Fruit fly (Drosophila melanogaster) whole organism, embryonic: ENCODE data around the gene pyx.

Experiments
- Atf-2 ChIP-seq: fragments of 200-800 bp; sonication (Bioruptor generic); optimal IDR thresholded peaks from 2 replicates; lab custom pipeline; 2016; ENCODE audit warnings: missing biosample characterization, missing genetic modification characterization
- B-H2 ChIP-seq: fragments of 200-800 bp; sonication (Bioruptor generic); optimal IDR thresholded peaks from 2 replicates; lab custom pipeline; 2018; ENCODE audit warnings: missing biosample characterization, mild to moderate bottlenecking, missing genetic modification characterization
- BEAF-32 ChIP-seq: fragments of 200-800 bp; sonication (Bioruptor generic); optimal IDR thresholded peaks from 3 replicates; lab custom pipeline; 2017; ENCODE audit warnings: missing biosample characterization, missing genetic modification characterization, mild to moderate bottlenecking, moderate library complexity, missing genetic modification reagents
- CG11085 ChIP-seq: fragments of 200-800 bp; sonication (Bioruptor generic); IDR thresholded peaks from 2 replicates; pipeline ENCODE4 v1.3.6; 2022; ENCODE audit warnings: missing biosample characterization, missing genetic modification characterization
- CG13123 ChIP-seq: fragments of 200-800 bp; sonication (Bioruptor generic); optimal IDR thresholded peaks from 2 replicates; lab custom pipeline; 2016; ENCODE audit warnings: missing biosample characterization, missing genetic modification characterization
- CG16779 ChIP-seq: fragments of 200-800 bp; sonication (Bioruptor generic); IDR thresholded peaks from 2 replicates; pipeline ENCODE4 v1.3.6; 2022; ENCODE audit warnings: missing biosample characterization, missing genetic modification characterization
- CG17802 ChIP-seq: fragments of 200-800 bp; sonication (Bioruptor generic); optimal IDR thresholded peaks from 2 replicates; lab custom pipeline; 2018; ENCODE audit warnings: missing biosample characterization, mild to moderate bottlenecking, missing genetic modification characterization, moderate library complexity
- CG2712 ChIP-seq: fragments of 200-800 bp; optimal IDR thresholded peaks from 3 replicates; lab custom pipeline; 2019; ENCODE audit warnings: missing biosample characterization, mild to moderate bottlenecking, missing genetic modification characterization, moderate library complexity
- CG3065 ChIP-seq: fragments of 200-800 bp; sonication (Bioruptor generic); optimal IDR thresholded peaks from 2 replicates; lab custom pipeline; 2016; ENCODE audit warnings: missing biosample characterization, missing genetic modification characterization
- CG3163 ChIP-seq: fragments of 200-800 bp; sonication (Bioruptor generic); optimal IDR thresholded peaks from 3 replicates; lab custom pipeline; 2016; ENCODE audit warnings: missing biosample characterization, missing genetic modification characterization
- CG3281 ChIP-seq: fragments of 200-800 bp; sonication (Bioruptor generic); optimal IDR thresholded peaks from 3 replicates; lab custom pipeline; 2017; ENCODE audit warnings: missing biosample characterization, mild to moderate bottlenecking, missing genetic modification characterization
- CG6254 ChIP-seq: fragments of 200-800 bp; sonication (Bioruptor generic); optimal IDR thresholded peaks from 3 replicates; lab custom pipeline; 2017; ENCODE audit warnings: mild to moderate bottlenecking, missing biosample characterization, missing genetic modification reagents, missing genetic modification characterization
- CG7556 ChIP-seq: fragments of 200-800 bp; sonication (Bioruptor generic); optimal IDR thresholded peaks from 2 replicates; lab custom pipeline; 2017; ENCODE audit warnings: missing biosample characterization, mild to moderate bottlenecking, missing genetic modification characterization
- CG9215 ChIP-seq: fragments of 200-800 bp; sonication (Bioruptor generic); IDR thresholded peaks from 2 replicates; pipeline ENCODE4 v1.3.6; 2022; ENCODE audit warnings: missing biosample characterization, missing genetic modification characterization
- CG9797 ChIP-seq: fragments of 200-800 bp; sonication (Bioruptor generic); optimal IDR thresholded peaks from 3 replicates; lab custom pipeline; 2018; ENCODE audit warnings: missing biosample characterization, mild to moderate bottlenecking, missing genetic modification characterization
- CHES-1-like ChIP-seq: fragments of 200-800 bp; sonication (Bioruptor generic); optimal IDR thresholded peaks from 2 replicates; lab custom pipeline; 2016; ENCODE audit warnings: missing biosample characterization, missing genetic modification characterization
- Doc2 ChIP-seq: fragments of 200-800 bp; sonication (Bioruptor generic); IDR thresholded peaks from 2 replicates; pipeline ENCODE4 v1.3.6; 2022; ENCODE audit warnings: missing biosample characterization, missing genetic modification characterization
- Dref ChIP-seq: fragments of 200-800 bp; sonication (Bioruptor generic); IDR thresholded peaks from 2 replicates; pipeline ENCODE4 v1.3.6; 2022; ENCODE audit warnings: missing biosample characterization, missing genetic modification characterization
- E2f2 ChIP-seq: fragments of 200-800 bp; sonication (Bioruptor generic); IDR thresholded peaks from 2 replicates; pipeline ENCODE4 v1.3.6; 2022; ENCODE audit warnings: missing biosample characterization, missing genetic modification characterization
- Ets97D ChIP-seq: fragments of 200-800 bp; sonication (Bioruptor generic); optimal IDR thresholded peaks from 3 replicates; lab custom pipeline; 2016; ENCODE audit warnings: missing biosample characterization, missing genetic modification characterization
- Gug ChIP-seq: fragments of 200-800 bp; sonication (Bioruptor generic); IDR thresholded peaks from 4 replicates; pipeline ENCODE4 v1.3.6; 2022; ENCODE audit warnings: missing biosample characterization, missing genetic modification characterization
- Meics ChIP-seq: fragments of 200-800 bp; sonication (Bioruptor generic); optimal IDR thresholded peaks from 2 replicates; lab custom pipeline; 2017; ENCODE audit warnings: missing biosample characterization, mild to moderate bottlenecking, missing genetic modification characterization
- Oli ChIP-seq: fragments of 200-800 bp; sonication (Bioruptor generic); optimal IDR thresholded peaks from 2 replicates; lab custom pipeline; 2018; ENCODE audit warnings: missing biosample characterization, mild to moderate bottlenecking, missing genetic modification characterization, moderate library complexity
- Optix ChIP-seq: fragments of 200-800 bp; sonication (Bioruptor generic); IDR thresholded peaks from 3 replicates; pipeline ENCODE4 v1.3.6; 2022; ENCODE audit warnings: missing biosample characterization, missing genetic modification characterization
- PHDP ChIP-seq: fragments of 200-800 bp; sonication (Bioruptor generic); optimal IDR thresholded peaks from 3 replicates; lab custom pipeline; 2018; ENCODE audit warnings: missing biosample characterization, mild to moderate bottlenecking, missing genetic modification characterization, moderate library complexity
- Six4 ChIP-seq: fragments of 200-800 bp; sonication (Bioruptor generic); optimal IDR thresholded peaks from 2 replicates; lab custom pipeline; 2016; ENCODE audit warnings: missing biosample characterization, missing genetic modification characterization
- Sry-β ChIP-seq: fragments of 200-800 bp; sonication (Bioruptor generic); optimal IDR thresholded peaks from 2 replicates; lab custom pipeline; 2018; ENCODE audit warnings: missing biosample characterization, mild to moderate bottlenecking, missing genetic modification characterization, moderate library complexity
- Stat92E ChIP-seq, 3 experiments: fragments of >200 bp in 2 of 3; fragments of 200-800 bp in 1 of 3; sonication (Bioruptor generic) in 1 of 3; optimal IDR thresholded peaks; 2 replicates each; lab custom pipeline; 2017 to 2019; ENCODE audit warnings: missing biosample characterization in 3 of 3, missing genetic modification characterization in 3 of 3, mild to moderate bottlenecking in 1 of 3, moderate library complexity in 1 of 3
- croc ChIP-seq: fragments of 200-800 bp; sonication (Bioruptor generic); conservative IDR thresholded peaks from 3 replicates; pipeline ENCODE4 v1.3.6; 2022; ENCODE audit warnings: missing biosample characterization, missing genetic modification characterization
- dan ChIP-seq: fragments of 200-800 bp; sonication (Bioruptor generic); IDR thresholded peaks from 2 replicates; pipeline ENCODE4 v1.3.6; 2022; ENCODE audit warnings: missing biosample characterization, missing genetic modification characterization
- danr ChIP-seq: fragments of 200-800 bp; sonication (Bioruptor generic); IDR thresholded peaks from 2 replicates; pipeline ENCODE4 v1.3.6; 2022; ENCODE audit warnings: missing biosample characterization, missing genetic modification characterization
- disco-r ChIP-seq: fragments of 200-800 bp; sonication (Bioruptor generic); optimal IDR thresholded peaks from 2 replicates; lab custom pipeline; 2016; ENCODE audit warnings: missing biosample characterization, missing genetic modification characterization
- en ChIP-seq: fragments of 200-800 bp; sonication (Bioruptor generic); optimal IDR thresholded peaks from 2 replicates; lab custom pipeline; 2016; ENCODE audit warnings: missing biosample characterization, missing genetic modification characterization
- eyg ChIP-seq: fragments of 200-800 bp; sonication (Bioruptor generic); optimal IDR thresholded peaks from 3 replicates; lab custom pipeline; 2016; ENCODE audit warnings: missing biosample characterization, missing genetic modification characterization
- gro ChIP-seq: fragments of 200-800 bp; sonication (Bioruptor generic); optimal IDR thresholded peaks from 2 replicates; lab custom pipeline; 2016; ENCODE audit warnings: missing biosample characterization, missing genetic modification characterization
- hth ChIP-seq: fragments of >200 bp; optimal IDR thresholded peaks from 2 replicates; lab custom pipeline; 2017; ENCODE audit warnings: inconsistent platforms
- jumu ChIP-seq: fragments of 200-800 bp; sonication (Bioruptor generic); optimal IDR thresholded peaks from 3 replicates; lab custom pipeline; 2016; ENCODE audit warnings: missing biosample characterization, missing genetic modification characterization
- ken ChIP-seq: fragments of 200-800 bp; sonication (Bioruptor generic); IDR thresholded peaks from 3 replicates; pipeline ENCODE4 v1.3.6; 2022; ENCODE audit warnings: missing biosample characterization, missing genetic modification characterization
- kni ChIP-seq: fragments of 200-800 bp; sonication (Bioruptor generic); optimal IDR thresholded peaks from 3 replicates; lab custom pipeline; 2017; ENCODE audit warnings: mild to moderate bottlenecking, missing biosample characterization, missing genetic modification reagents, missing genetic modification characterization
- lola ChIP-seq, 3 experiments: fragments of >200 bp in 2 of 3; fragments of 200-800 bp in 1 of 3; sonication (Bioruptor generic) in 1 of 3; optimal IDR thresholded peaks; 2 replicates each; lab custom pipeline; 2017 to 2019; ENCODE audit warnings: missing biosample characterization in 3 of 3, missing genetic modification characterization in 3 of 3, mild to moderate bottlenecking in 1 of 3, moderate library complexity in 1 of 3
- maf-S ChIP-seq: fragments of 200-800 bp; sonication (Bioruptor generic); optimal IDR thresholded peaks from 2 replicates; lab custom pipeline; 2016; ENCODE audit warnings: missing biosample characterization, missing genetic modification characterization
- odd ChIP-seq: fragments of 200-800 bp; sonication (Bioruptor generic); optimal IDR thresholded peaks from 2 replicates; lab custom pipeline; 2017; ENCODE audit warnings: missing biosample characterization, mild to moderate bottlenecking, missing genetic modification characterization
- peb ChIP-seq: fragments of 200-800 bp; sonication (Bioruptor generic); IDR thresholded peaks from 2 replicates; pipeline ENCODE4 v1.3.6; 2022; ENCODE audit warnings: missing biosample characterization, missing genetic modification characterization
- pfk ChIP-seq: fragments of 200-800 bp; sonication (Bioruptor generic); optimal IDR thresholded peaks from 2 replicates; lab custom pipeline; 2018; ENCODE audit warnings: missing biosample characterization, mild to moderate bottlenecking, missing genetic modification characterization, moderate library complexity
- pros ChIP-seq: fragments of 200-800 bp; sonication (Bioruptor generic); optimal IDR thresholded peaks from 3 replicates; lab custom pipeline; 2019; ENCODE audit warnings: missing biosample characterization, mild to moderate bottlenecking, missing genetic modification characterization, moderate library complexity
- tap ChIP-seq: fragments of 200-800 bp; optimal IDR thresholded peaks from 3 replicates; lab custom pipeline; 2019; ENCODE audit warnings: missing biosample characterization, mild to moderate bottlenecking, missing genetic modification characterization, moderate library complexity
- twi ChIP-seq: fragments of 200-800 bp; optimal IDR thresholded peaks from 2 replicates; lab custom pipeline; 2019; ENCODE audit warnings: missing biosample characterization, mild to moderate bottlenecking, missing genetic modification characterization, moderate library complexity
- unc-4 ChIP-seq: fragments of 200-800 bp; sonication (Bioruptor generic); IDR thresholded peaks from 2 replicates; pipeline ENCODE4 v1.3.6; 2022; ENCODE audit warnings: missing biosample characterization, missing genetic modification characterization; ENCODE audit not compliant: partially characterized antibody
- wdn ChIP-seq: fragments of 200-800 bp; sonication (Bioruptor generic); IDR thresholded peaks from 2 replicates; pipeline ENCODE4 v1.3.6; 2022; ENCODE audit warnings: missing biosample characterization, missing genetic modification characterization

pyx gene

dm6 chr3L:224004-224951 lies 1.4 kb upstream of the pyx start (continued):
- TF ChIP-seq pros = peak; percentile 36
- TF ChIP-seq CG3281 = no peak
- TF ChIP-seq CG11085 (GFP tag; lab: Robert Waterston, UW) = peak; percentile 5; the same call in 1 of the 2 replicates
- 0 out of 4 replicates have a peak, but pooled peaks have one; percentile 13 for TF ChIP-seq Gug
- peak in 1 of 3 experiments; percentile 10 for TF ChIP-seq Stat92E (GFP tag; optimal IDR thresholded peaks at IDR 0.05; lab: Kevin White, UChicago)
- TF ChIP-seq hth (lab: Kevin White, UChicago) = no peak
- no peak for TF ChIP-seq BEAF-32 (GFP tag; lab: Kevin White, UChicago)
- TF ChIP-seq croc (GFP tag; lab: Robert Waterston, UW) = no peak
- TF ChIP-seq Six4 = no peak
- TF ChIP-seq tap (tag; lab: Kevin White, UChicago) = no peak
- TF ChIP-seq CG17802 = no peak
- no peak for TF ChIP-seq PHDP (tag; lab: Kevin White, UChicago)
- TF ChIP-seq gro (GFP tag; lab: Kevin White, UChicago) = peak; percentile 47
- TF ChIP-seq wdn (GFP tag; lab: Robert Waterston, UW) = no peak
- TF ChIP-seq pfk (GFP tag; lab: Kevin White, UChicago) = peak; percentile 33
- peak; percentile 84 for TF ChIP-seq kni (GFP tag; lab: Kevin White, UChicago)
- no peak for TF ChIP-seq CG3065
- no peak for TF ChIP-seq CG9797 (GFP tag; lab: Kevin White, UChicago)
- no peak for TF ChIP-seq Atf-2
- peak; percentile 20 for TF ChIP-seq CG3163 (GFP tag; lab: Kevin White, UChicago)
- TF ChIP-seq eyg (GFP tag; lab: Kevin White, UChicago) = no peak
- TF ChIP-seq Meics (GFP tag; lab: Kevin White, UChicago) = peak; percentile 31
- TF ChIP-seq Oli (tag; lab: Kevin White, UChicago) = no peak
- TF ChIP-seq CG9215 (GFP tag; lab: Robert Waterston, UW) = no peak
- no peak for TF ChIP-seq danr (GFP tag; lab: Robert Waterston, UW)
- peak; percentile 48; the same call in 1 of the 3 replicates for TF ChIP-seq Optix
- no peak for TF ChIP-seq CG7556 (GFP tag; lab: Kevin White, UChicago)
- TF ChIP-seq peb (GFP tag; lab: Robert Waterston, UW) = no peak
- no peak for TF ChIP-seq maf-S (GFP tag; lab: Kevin White, UChicago)
- TF ChIP-seq CG13123 = no peak
- TF ChIP-seq CG2712 (tag; lab: Kevin White, UChicago) = no peak
- peak; percentile 46; the same call in 1 of the 2 replicates for TF ChIP-seq CG16779
- peak; percentile 9; the same call in 2 of the 3 replicates for TF ChIP-seq ken (GFP tag; lab: Robert Waterston, UW)
- no peak for TF ChIP-seq CHES-1-like (GFP tag; lab: Kevin White, UChicago)
- TF ChIP-seq lola (GFP tag; optimal IDR thresholded peaks at IDR 0.05; lab: Kevin White, UChicago) = no peak
- TF ChIP-seq Sry-β (GFP tag; lab: Kevin White, UChicago) = no peak
- TF ChIP-seq jumu (GFP tag; lab: Kevin White, UChicago) = peak; percentile 8
- TF ChIP-seq B-H2 (GFP tag; lab: Kevin White, UChicago) = no peak
- no peak for TF ChIP-seq odd (GFP tag; lab: Kevin White, UChicago)
- no peak for TF ChIP-seq en (GFP tag; lab: Kevin White, UChicago)
- no peak for TF ChIP-seq Dref (GFP tag; lab: Robert Waterston, UW)
- TF ChIP-seq E2f2 (GFP tag; lab: Robert Waterston, UW) = no peak; the same call in 1 of the 2 replicates
- TF ChIP-seq disco-r (GFP tag; lab: Kevin White, UChicago) = no peak
- TF ChIP-seq twi = peak; percentile 1
- no peak for TF ChIP-seq Doc2 (GFP tag; lab: Robert Waterston, UW)
- TF ChIP-seq Ets97D (GFP tag; lab: Kevin White, UChicago) = no peak
- no peak for TF ChIP-seq CG6254 (GFP tag; lab: Kevin White, UChicago)
- no peak for TF ChIP-seq unc-4 (GFP tag; lab: Robert Waterston, UW)
- no peak for TF ChIP-seq dan (GFP tag; lab: Robert Waterston, UW)
